Fruit fly (Drosophila melanogaster) whole organism, embryonic: ENCODE data around the gene CG11634.

ENCODE experiments used
- Asciz ChIP-seq: fragments of 200-800 bp; sonication (Bioruptor generic); optimal IDR thresholded peaks from 2 replicates; lab custom pipeline; 2017; ENCODE audit warnings: missing biosample characterization, mild to moderate bottlenecking, missing genetic modification characterization, missing genetic modification reagents
- Bgb ChIP-seq: fragments of 200-800 bp; sonication (Bioruptor generic); IDR thresholded peaks from 2 replicates; pipeline ENCODE4 v1.3.6; 2022; ENCODE audit warnings: missing biosample characterization, missing genetic modification characterization; ENCODE audit not compliant: partially characterized antibody
- CG10565 ChIP-seq: fragments of 200-800 bp; sonication (Bioruptor generic); optimal IDR thresholded peaks from 3 replicates; lab custom pipeline; 2016; ENCODE audit warnings: missing biosample characterization, mild to moderate bottlenecking, missing genetic modification characterization
- CG11456 ChIP-seq: fragments of 200-800 bp; sonication (Bioruptor generic); IDR thresholded peaks from 3 replicates; pipeline ENCODE4 v1.3.6; 2022; ENCODE audit warnings: missing biosample characterization, missing genetic modification characterization
- CG11504 ChIP-seq: fragments of 200-800 bp; sonication (Bioruptor generic); optimal IDR thresholded peaks from 3 replicates; lab custom pipeline; 2019; ENCODE audit warnings: missing biosample characterization, mild to moderate bottlenecking, missing genetic modification characterization, moderate library complexity
- CG11560 ChIP-seq: fragments of 200-800 bp; sonication (Bioruptor generic); IDR thresholded peaks from 3 replicates; pipeline ENCODE4 v1.3.6; 2022; ENCODE audit warnings: missing biosample characterization, missing genetic modification characterization
- CG12659 ChIP-seq: fragments of 200-800 bp; sonication (Bioruptor generic); optimal IDR thresholded peaks from 3 replicates; lab custom pipeline; 2017; ENCODE audit warnings: mild to moderate bottlenecking, missing biosample characterization, missing genetic modification reagents, missing genetic modification characterization
- CG15073 ChIP-seq: fragments of 200-800 bp; sonication (Bioruptor generic); optimal IDR thresholded peaks from 2 replicates; lab custom pipeline; 2016; ENCODE audit warnings: missing biosample characterization, missing genetic modification characterization
- CG17385 ChIP-seq: fragments of 200-800 bp; sonication (Bioruptor generic); optimal IDR thresholded peaks from 3 replicates; lab custom pipeline; 2018; ENCODE audit warnings: missing biosample characterization, mild to moderate bottlenecking, missing genetic modification characterization
- CG30403 ChIP-seq: fragments of 200-800 bp; sonication (Bioruptor generic); optimal IDR thresholded peaks from 3 replicates; lab custom pipeline; 2016; ENCODE audit warnings: missing biosample characterization, missing genetic modification characterization
- CG3163 ChIP-seq: fragments of 200-800 bp; sonication (Bioruptor generic); optimal IDR thresholded peaks from 3 replicates; lab custom pipeline; 2016; ENCODE audit warnings: missing biosample characterization, missing genetic modification characterization
- CG34224 ChIP-seq: fragments of 200-800 bp; sonication (Bioruptor generic); IDR thresholded peaks from 3 replicates; pipeline ENCODE4 v1.3.6; 2022; ENCODE audit warnings: missing biosample characterization, missing genetic modification characterization; ENCODE audit not compliant: partially characterized antibody
- CG4360 ChIP-seq: fragments of 200-800 bp; sonication (Bioruptor generic); IDR thresholded peaks from 2 replicates; pipeline ENCODE4 v1.3.6; 2022; ENCODE audit warnings: missing biosample characterization, missing genetic modification characterization
- CG7987 ChIP-seq: fragments of 200-800 bp; sonication (Bioruptor generic); optimal IDR thresholded peaks from 2 replicates; lab custom pipeline; 2018; ENCODE audit warnings: missing biosample characterization, mild to moderate bottlenecking, missing genetic modification characterization, moderate library complexity
- CG9727 ChIP-seq: fragments of 200-800 bp; sonication (Bioruptor generic); optimal IDR thresholded peaks from 3 replicates; lab custom pipeline; 2017; ENCODE audit warnings: missing biosample characterization, mild to moderate bottlenecking, missing genetic modification characterization
- Camta ChIP-seq: fragments of 200-800 bp; sonication (Bioruptor generic); optimal IDR thresholded peaks from 2 replicates; lab custom pipeline; 2016; ENCODE audit warnings: missing biosample characterization, missing genetic modification characterization
- Chrac-16 ChIP-seq: fragments of 200-800 bp; sonication (Bioruptor generic); optimal IDR thresholded peaks from 3 replicates; lab custom pipeline; 2016; ENCODE audit warnings: missing biosample characterization, missing genetic modification characterization
- D19A ChIP-seq: fragments of 200-800 bp; optimal IDR thresholded peaks from 3 replicates; lab custom pipeline; 2019; ENCODE audit warnings: missing biosample characterization, mild to moderate bottlenecking, missing genetic modification characterization, moderate library complexity
- Dll ChIP-seq: fragments of 200-800 bp; sonication (Bioruptor generic); IDR thresholded peaks from 4 replicates; pipeline ENCODE4 v1.3.6; 2022; ENCODE audit warnings: missing biosample characterization, missing genetic modification characterization; ENCODE audit not compliant: partially characterized antibody
- Gsc ChIP-seq: fragments of 200-800 bp; sonication (Bioruptor generic); IDR thresholded peaks from 2 replicates; pipeline ENCODE4 v1.3.6; 2022; ENCODE audit warnings: missing biosample characterization, missing genetic modification characterization
- Hr3 ChIP-seq: fragments of 200-800 bp; sonication (Bioruptor generic); optimal IDR thresholded peaks from 3 replicates; lab custom pipeline; 2016; ENCODE audit warnings: missing biosample characterization, missing genetic modification characterization
- Hr39 ChIP-seq: fragments of >200 bp; optimal IDR thresholded peaks from 2 replicates; lab custom pipeline; 2017
- Hr51 ChIP-seq, 2 experiments: fragments of 200-800 bp; sonication (Bioruptor generic); optimal IDR thresholded peaks; 2 replicates in 1 of 2; 3 replicates in 1 of 2; lab custom pipeline; 2016 to 2018; ENCODE audit warnings: missing biosample characterization in 2 of 2, missing genetic modification characterization in 2 of 2, mild to moderate bottlenecking in 1 of 2, moderate library complexity in 1 of 2
- Kr ChIP-seq: fragments of 200-800 bp; sonication (Bioruptor generic); optimal IDR thresholded peaks from 2 replicates; lab custom pipeline; 2017; ENCODE audit warnings: missing biosample characterization, mild to moderate bottlenecking, missing genetic modification characterization
- Lpt ChIP-seq: fragments of >200 bp; optimal IDR thresholded peaks from 2 replicates; lab custom pipeline; 2018; ENCODE audit warnings: missing biosample characterization, missing genetic modification characterization
- Poxn ChIP-seq: fragments of 200-800 bp; sonication (Bioruptor generic); IDR thresholded peaks from 2 replicates; pipeline ENCODE4 v1.3.6; 2022; ENCODE audit warnings: missing biosample characterization, missing genetic modification characterization
- Sox102F ChIP-seq: fragments of 200-800 bp; sonication (Bioruptor generic); optimal IDR thresholded peaks from 2 replicates; lab custom pipeline; 2018; ENCODE audit warnings: missing biosample characterization, mild to moderate bottlenecking, missing genetic modification characterization, moderate library complexity
- TFAM ChIP-seq: fragments of 200-800 bp; sonication (Bioruptor generic); optimal IDR thresholded peaks from 2 replicates; lab custom pipeline; 2017; ENCODE audit warnings: missing biosample characterization, missing genetic modification characterization, inconsistent platforms
- al ChIP-seq: fragments of 200-800 bp; sonication (Bioruptor generic); IDR thresholded peaks from 2 replicates; pipeline ENCODE4 v1.3.6; 2022; ENCODE audit warnings: missing biosample characterization, missing genetic modification characterization
- bab2 ChIP-seq: fragments of 200-800 bp; sonication (Bioruptor generic); optimal IDR thresholded peaks from 2 replicates; lab custom pipeline; 2016; ENCODE audit warnings: missing biosample characterization, missing genetic modification characterization
- bsh ChIP-seq, 2 experiments: fragments of 200-800 bp; sonication (Bioruptor generic); optimal IDR thresholded peaks; 2 replicates each; lab custom pipeline; 2017 to 2018; ENCODE audit warnings: mild to moderate bottlenecking in 2 of 2, missing biosample characterization in 2 of 2, missing genetic modification characterization in 2 of 2, moderate library complexity in 1 of 2
- cad ChIP-seq: fragments of >200 bp; optimal IDR thresholded peaks from 2 replicates; lab custom pipeline; 2017; ENCODE audit warnings: missing biosample characterization, missing genetic modification characterization
- ci ChIP-seq: fragments of 200-800 bp; sonication (Bioruptor generic); IDR thresholded peaks from 3 replicates; pipeline ENCODE4 v1.3.6; 2022; ENCODE audit warnings: missing biosample characterization, missing genetic modification characterization
- cwo ChIP-seq: fragments of 200-800 bp; sonication (Bioruptor generic); optimal IDR thresholded peaks from 3 replicates; lab custom pipeline; 2017; ENCODE audit warnings: missing biosample characterization, missing genetic modification characterization, mild to moderate bottlenecking, moderate library complexity, missing genetic modification reagents
- dysf ChIP-seq: fragments of 200-800 bp; sonication (Bioruptor generic); IDR thresholded peaks from 3 replicates; pipeline ENCODE4 v1.3.6; 2022; ENCODE audit warnings: missing biosample characterization, missing genetic modification characterization
- gcm2 ChIP-seq: fragments of 200-800 bp; sonication (Bioruptor generic); optimal IDR thresholded peaks from 2 replicates; lab custom pipeline; 2016; ENCODE audit warnings: missing biosample characterization, missing genetic modification characterization
- gsb ChIP-seq: fragments of 200-800 bp; sonication (Bioruptor generic); IDR thresholded peaks from 2 replicates; pipeline ENCODE4 v1.3.6; 2022; ENCODE audit warnings: missing biosample characterization, missing genetic modification characterization
- gt ChIP-seq: fragments of 200-800 bp; sonication (Bioruptor generic); IDR thresholded peaks from 2 replicates; pipeline ENCODE4 v1.3.6; 2022; ENCODE audit warnings: missing biosample characterization, missing genetic modification characterization
- lmd ChIP-seq: fragments of 200-800 bp; sonication (Bioruptor generic); IDR thresholded peaks from 2 replicates; pipeline ENCODE4 v1.3.6; 2022; ENCODE audit warnings: missing biosample characterization, missing genetic modification characterization
- org-1 ChIP-seq: fragments of 200-800 bp; sonication (Bioruptor generic); optimal IDR thresholded peaks from 2 replicates; lab custom pipeline; 2017; ENCODE audit warnings: missing biosample characterization, missing genetic modification characterization
- pfk ChIP-seq: fragments of 200-800 bp; sonication (Bioruptor generic); optimal IDR thresholded peaks from 2 replicates; lab custom pipeline; 2018; ENCODE audit warnings: missing biosample characterization, mild to moderate bottlenecking, missing genetic modification characterization, moderate library complexity
- pho ChIP-seq: fragments of 200-800 bp; sonication (Bioruptor generic); optimal IDR thresholded peaks from 2 replicates; lab custom pipeline; 2016; ENCODE audit warnings: missing biosample characterization, missing genetic modification characterization
- pum ChIP-seq: fragments of 200-800 bp; sonication (Bioruptor generic); optimal IDR thresholded peaks from 2 replicates; lab custom pipeline; 2016; ENCODE audit warnings: missing biosample characterization, missing genetic modification characterization
- ro ChIP-seq: fragments of 200-800 bp; sonication (Bioruptor generic); IDR thresholded peaks from 2 replicates; pipeline ENCODE4 v1.3.6; 2022; ENCODE audit warnings: missing biosample characterization, missing genetic modification characterization
- row ChIP-seq: fragments of 200-800 bp; sonication (Bioruptor generic); IDR thresholded peaks from 3 replicates; pipeline ENCODE4 v1.3.6; 2022; ENCODE audit warnings: missing biosample characterization, missing genetic modification characterization
- seq ChIP-seq: fragments of 200-800 bp; sonication (Bioruptor generic); IDR thresholded peaks from 2 replicates; pipeline ENCODE4 v1.3.6; 2022; ENCODE audit warnings: missing biosample characterization, missing genetic modification characterization
- ssp ChIP-seq: fragments of 200-800 bp; sonication (Bioruptor generic); IDR thresholded peaks from 2 replicates; pipeline ENCODE4 v1.3.6; 2022; ENCODE audit warnings: missing biosample characterization, missing genetic modification characterization
- trem ChIP-seq: fragments of 200-800 bp; optimal IDR thresholded peaks from 3 replicates; lab custom pipeline; 2019; ENCODE audit warnings: missing biosample characterization, mild to moderate bottlenecking, missing genetic modification characterization, moderate library complexity
- unc-4 ChIP-seq: fragments of 200-800 bp; sonication (Bioruptor generic); IDR thresholded peaks from 2 replicates; pipeline ENCODE4 v1.3.6; 2022; ENCODE audit warnings: missing biosample characterization, missing genetic modification characterization; ENCODE audit not compliant: partially characterized antibody
- wek ChIP-seq: fragments of 200-800 bp; sonication (Bioruptor generic); optimal IDR thresholded peaks from 3 replicates; lab custom pipeline; 2018; ENCODE audit warnings: missing biosample characterization, mild to moderate bottlenecking, missing genetic modification characterization, moderate library complexity
- zfh2 ChIP-seq: fragments of 200-800 bp; sonication (Bioruptor generic); optimal IDR thresholded peaks from 2 replicates; lab custom pipeline; 2016; ENCODE audit warnings: missing biosample characterization, missing genetic modification characterization

Gene CG11634

dm6 chr2L:21899001-21899715 is 16.9 kb upstream of the CG11634 start (continued):
- no peak for TF ChIP-seq ro (GFP tag; lab: Robert Waterston, UW)
- TF ChIP-seq Asciz: no peak
- TF ChIP-seq Lpt (GFP tag; lab: Kevin White, UChicago): no peak
- peak; percentile 48 for TF ChIP-seq cad (GFP tag; lab: Kevin White, UChicago)
- no peak for TF ChIP-seq CG15073
- no peak for TF ChIP-seq CG11504 (tag; lab: Kevin White, UChicago)
- TF ChIP-seq TFAM (GFP tag; lab: Kevin White, UChicago): no peak
- no peak for TF ChIP-seq row (GFP tag; lab: Robert Waterston, UW)
- no peak for TF ChIP-seq cwo (GFP tag; lab: Kevin White, UChicago)
- no peak for TF ChIP-seq bab2 (GFP tag; lab: Kevin White, UChicago)
- no peak for TF ChIP-seq ssp (GFP tag; lab: Robert Waterston, UW)
- no peak for TF ChIP-seq trem
- no peak for TF ChIP-seq seq (GFP tag; lab: Robert Waterston, UW)
- no peak for TF ChIP-seq dysf
- TF ChIP-seq CG11560 (tag; lab: Robert Waterston, UW): no peak
- TF ChIP-seq Gsc (GFP tag; lab: Robert Waterston, UW): no peak
- peak; percentile 62 for TF ChIP-seq CG4360 (GFP tag; lab: Robert Waterston, UW)
- no peak for TF ChIP-seq CG9727 (GFP tag; lab: Kevin White, UChicago)
- TF ChIP-seq pho (GFP tag; lab: Kevin White, UChicago): no peak
- TF ChIP-seq Hr3: no peak
- no peak for TF ChIP-seq CG30403
- TF ChIP-seq CG3163: peak; percentile 97
- TF ChIP-seq D19A: no peak
- TF ChIP-seq gt: no peak
- TF ChIP-seq CG17385 (GFP tag; lab: Kevin White, UChicago): peak; percentile 94
- TF ChIP-seq unc-4 (GFP tag; lab: Robert Waterston, UW): no peak
- no peak for TF ChIP-seq CG12659 (GFP tag; lab: Kevin White, UChicago)
- no peak for TF ChIP-seq Sox102F (GFP tag; lab: Kevin White, UChicago)
- peak; percentile 38 for TF ChIP-seq Hr39 (lab: Kevin White, UChicago)
- TF ChIP-seq Poxn (GFP tag; lab: Robert Waterston, UW): no peak
- TF ChIP-seq zfh2 (GFP tag; lab: Kevin White, UChicago): no peak
- TF ChIP-seq CG7987 (GFP tag; lab: Kevin White, UChicago): no peak
- TF ChIP-seq Camta: no peak
- no peak for TF ChIP-seq gsb (GFP tag; lab: Robert Waterston, UW)
- 0 out of 2 replicates have a peak, but pooled peaks have one; percentile 26 for TF ChIP-seq Bgb (GFP tag; lab: Robert Waterston, UW)
- TF ChIP-seq org-1 (GFP tag; lab: Kevin White, UChicago): no peak
- no peak for TF ChIP-seq wek (GFP tag; lab: Kevin White, UChicago)
- TF ChIP-seq CG11456 (GFP tag; lab: Robert Waterston, UW): no peak
- TF ChIP-seq Dll: peak; percentile 69
- TF ChIP-seq ci: peak; percentile 67; the same call in 2 of the 3 replicates
- no peak for TF ChIP-seq bsh (GFP tag; optimal IDR thresholded peaks at IDR 0.05; lab: Kevin White, UChicago)
- TF ChIP-seq al (GFP tag; lab: Robert Waterston, UW): no peak
- TF ChIP-seq lmd (GFP tag; lab: Robert Waterston, UW): no peak
- TF ChIP-seq pfk (GFP tag; lab: Kevin White, UChicago): peak; percentile 95
- TF ChIP-seq Chrac-16 (GFP tag; lab: Kevin White, UChicago): no peak
- TF ChIP-seq Hr51 (GFP tag; optimal IDR thresholded peaks at IDR 0.05; lab: Kevin White, UChicago): no peak
- TF ChIP-seq Kr (GFP tag; lab: Kevin White, UChicago): no peak
- no peak for TF ChIP-seq gcm2 (GFP tag; lab: Kevin White, UChicago)
- peak; percentile 68 for TF ChIP-seq CG34224 (GFP tag; lab: Robert Waterston, UW)
- no peak for TF ChIP-seq CG10565
- no peak for TF ChIP-seq pum (GFP tag; lab: Kevin White, UChicago)
